Fruit fly (Drosophila melanogaster) whole organism, pupa: ENCODE measurements around the gene Tim17b1.
A peak's percentile ranks its signal among the peaks of the same experiment; 100 is the strongest.

Experiments used
- CG10348 ChIP-seq: fragments of 200-800 bp; sonication (Bioruptor generic); IDR thresholded peaks from 2 replicates; pipeline ENCODE4 v1.3.6; 2022; ENCODE audit warnings: missing biosample characterization, missing genetic modification characterization
- CG12605 ChIP-seq: fragments of 200-800 bp; sonication (Bioruptor generic); IDR thresholded peaks from 2 replicates; pipeline ENCODE4 v1.3.6; 2022; ENCODE audit warnings: missing biosample characterization, missing genetic modification characterization
- CG13204 ChIP-seq: fragments of 200-800 bp; sonication (Bioruptor generic); optimal IDR thresholded peaks from 2 replicates; lab custom pipeline; 2018; ENCODE audit warnings: missing biosample characterization, mild to moderate bottlenecking, missing genetic modification characterization, moderate library complexity
- CG14655 ChIP-seq: fragments of 200-800 bp; sonication (Bioruptor generic); optimal IDR thresholded peaks from 3 replicates; lab custom pipeline; 2017; ENCODE audit warnings: mild to moderate bottlenecking, missing biosample characterization, missing genetic modification reagents, missing genetic modification characterization
- CG15710 ChIP-seq: fragments of 200-800 bp; sonication (Bioruptor generic); optimal IDR thresholded peaks from 2 replicates; lab custom pipeline; 2018; ENCODE audit warnings: missing biosample characterization, mild to moderate bottlenecking, missing genetic modification characterization, moderate library complexity
- CG17806 ChIP-seq: fragments of 200-800 bp; sonication (Bioruptor generic); optimal IDR thresholded peaks from 2 replicates; lab custom pipeline; 2018; ENCODE audit warnings: missing biosample characterization, mild to moderate bottlenecking, missing genetic modification characterization, moderate library complexity
- CG32121 ChIP-seq: fragments of 200-800 bp; sonication (Bioruptor generic); IDR thresholded peaks from 2 replicates; pipeline ENCODE4 v1.3.6; 2022; ENCODE audit warnings: missing biosample characterization, missing genetic modification characterization
- CG34367 ChIP-seq: fragments of 200-800 bp; sonication (Bioruptor generic); optimal IDR thresholded peaks from 2 replicates; lab custom pipeline; 2018; ENCODE audit warnings: missing biosample characterization, mild to moderate bottlenecking, missing genetic modification characterization
- CG4496 ChIP-seq: fragments of 200-800 bp; sonication (Bioruptor generic); IDR thresholded peaks from 3 replicates; pipeline ENCODE4 v1.3.6; 2022; ENCODE audit warnings: missing biosample characterization, missing genetic modification characterization
- CG8159 ChIP-seq: fragments of 200-800 bp; sonication (Bioruptor generic); optimal IDR thresholded peaks from 3 replicates; lab custom pipeline; 2018; ENCODE audit warnings: missing biosample characterization, mild to moderate bottlenecking, missing genetic modification characterization, moderate library complexity
- CG8301 ChIP-seq: fragments of 200-800 bp; sonication (Bioruptor generic); optimal IDR thresholded peaks from 2 replicates; lab custom pipeline; 2018; ENCODE audit warnings: missing biosample characterization, mild to moderate bottlenecking, missing genetic modification characterization
- CG9948 ChIP-seq: fragments of 200-800 bp; sonication (Bioruptor generic); optimal IDR thresholded peaks from 2 replicates; lab custom pipeline; 2018; ENCODE audit warnings: missing biosample characterization, mild to moderate bottlenecking, missing genetic modification characterization, moderate library complexity
- D1 ChIP-seq: fragments of 200-800 bp; sonication (Bioruptor generic); optimal IDR thresholded peaks from 2 replicates; lab custom pipeline; 2018; ENCODE audit warnings: missing biosample characterization, mild to moderate bottlenecking, missing genetic modification characterization, moderate library complexity
- EcR ChIP-seq: fragments of 200-800 bp; sonication (Bioruptor generic); optimal IDR thresholded peaks from 3 replicates; lab custom pipeline; 2019; ENCODE audit warnings: missing biosample characterization, missing genetic modification characterization, mild to moderate bottlenecking, moderate library complexity, missing genetic modification reagents
- Ets98B ChIP-seq: fragments of 200-800 bp; sonication (Bioruptor generic); IDR thresholded peaks from 2 replicates; pipeline ENCODE4 v1.3.6; 2022; ENCODE audit warnings: missing biosample characterization, missing genetic modification characterization
- Pif1A ChIP-seq: fragments of 200-800 bp; sonication (Bioruptor generic); optimal IDR thresholded peaks from 3 replicates; lab custom pipeline; 2016; ENCODE audit warnings: missing biosample characterization, missing genetic modification characterization
- Pif1B ChIP-seq: fragments of 200-800 bp; sonication (Bioruptor generic); optimal IDR thresholded peaks from 3 replicates; lab custom pipeline; 2016; ENCODE audit warnings: missing biosample characterization, missing genetic modification characterization
- Snoo ChIP-seq: fragments of 200-800 bp; sonication (Bioruptor generic); optimal IDR thresholded peaks from 3 replicates; lab custom pipeline; 2017; ENCODE audit warnings: missing biosample characterization, mild to moderate bottlenecking, missing genetic modification characterization, inconsistent platforms
- fd96Ca ChIP-seq: fragments of 200-800 bp; sonication (Bioruptor generic); IDR thresholded peaks from 3 replicates; pipeline ENCODE4 v1.3.6; 2022; ENCODE audit warnings: missing biosample characterization, missing genetic modification characterization
- gl ChIP-seq: fragments of 200-800 bp; sonication (Bioruptor generic); optimal IDR thresholded peaks from 2 replicates; lab custom pipeline; 2018; ENCODE audit warnings: missing biosample characterization, mild to moderate bottlenecking, missing genetic modification characterization
- rn ChIP-seq: fragments of 200-800 bp; sonication (Bioruptor generic); IDR thresholded peaks from 2 replicates; pipeline ENCODE4 v1.3.6; 2022; ENCODE audit warnings: missing biosample characterization, missing genetic modification characterization

The Tim17b1 gene

DNA sequence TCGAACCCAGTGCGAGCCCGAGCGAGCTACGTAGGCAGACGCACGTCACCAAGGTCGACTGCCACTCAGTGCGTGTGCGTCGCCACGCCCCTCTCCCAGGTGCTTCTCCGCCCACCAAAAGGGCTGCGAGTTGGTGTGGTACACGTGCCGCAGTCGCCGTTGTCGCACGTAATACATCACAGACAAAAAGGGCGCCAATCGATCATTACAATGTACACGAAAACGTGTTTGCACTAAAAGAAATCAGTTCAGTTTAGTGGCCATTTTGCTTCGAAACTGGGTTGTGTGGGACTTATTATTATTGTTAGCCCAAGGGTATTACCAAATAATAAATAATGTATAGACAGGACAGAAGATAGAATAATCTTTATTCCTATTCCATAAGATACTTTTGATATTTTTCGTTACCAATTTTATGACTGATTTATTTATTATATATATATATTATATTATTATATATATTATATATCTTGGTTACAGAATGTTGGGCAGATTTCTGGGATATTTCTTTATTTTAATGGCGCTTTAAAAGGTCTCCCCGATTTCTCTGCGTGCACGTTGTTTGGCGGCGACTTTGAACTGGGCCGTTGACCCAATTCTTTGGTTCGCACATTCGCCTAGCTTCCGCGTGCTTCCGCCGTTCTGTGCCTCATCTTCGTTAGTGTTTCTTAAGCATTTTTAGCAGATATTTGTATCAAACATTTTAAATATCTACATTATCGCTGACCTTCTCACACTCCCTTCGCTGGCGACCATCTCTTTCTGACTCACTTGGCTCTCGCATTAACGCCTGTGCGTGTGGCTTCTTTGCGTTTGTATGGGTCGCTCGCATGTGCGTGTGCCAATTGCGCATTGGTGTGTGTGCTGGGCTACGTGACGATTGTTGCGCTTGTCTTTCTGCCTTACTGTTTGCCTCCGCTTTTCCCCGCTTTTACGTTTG is 36.4 kb upstream of the Tim17b1 start:
- TF ChIP-seq CG17806 (peak; percentile 62), Pif1A (GFP tag; lab: Kevin White, UChicago) (peak; percentile 56), CG8159 (tag; lab: Kevin White, UChicago) (peak; percentile 81), CG9948 (tag; lab: Kevin White, UChicago) (peak; percentile 77), CG12605 (GFP tag; lab: Robert Waterston, UW) (no peak), EcR (GFP tag; lab: Kevin White, UChicago) (peak; percentile 94), Pif1B (peak; percentile 61), rn (GFP tag; lab: Robert Waterston, UW) (no peak), Ets98B (GFP tag; lab: Robert Waterston, UW) (no peak), CG4496 (GFP tag; lab: Robert Waterston, UW) (0 out of 3 replicates have a peak, but pooled peaks have one; percentile 12), CG13204 (GFP tag; lab: Kevin White, UChicago) (peak; percentile 44), CG10348 (GFP tag; lab: Robert Waterston, UW) (no peak), CG15710 (tag; lab: Kevin White, UChicago) (peak; percentile 77), CG14655 (GFP tag; lab: Kevin White, UChicago) (peak; percentile 65), CG34367 (peak; percentile 37), CG8301 (tag; lab: Kevin White, UChicago) (peak; percentile 28), Snoo (tag; lab: Kevin White, UChicago) (peak; percentile 36), D1 (peak; percentile 49), gl (tag; lab: Kevin White, UChicago) (no peak), CG32121 (GFP tag; lab: Robert Waterston, UW) (0 out of 2 replicates have a peak, but pooled peaks have one; percentile 57), fd96Ca (0 out of 3 replicates have a peak, but pooled peaks have one; percentile 44)

DNA sequence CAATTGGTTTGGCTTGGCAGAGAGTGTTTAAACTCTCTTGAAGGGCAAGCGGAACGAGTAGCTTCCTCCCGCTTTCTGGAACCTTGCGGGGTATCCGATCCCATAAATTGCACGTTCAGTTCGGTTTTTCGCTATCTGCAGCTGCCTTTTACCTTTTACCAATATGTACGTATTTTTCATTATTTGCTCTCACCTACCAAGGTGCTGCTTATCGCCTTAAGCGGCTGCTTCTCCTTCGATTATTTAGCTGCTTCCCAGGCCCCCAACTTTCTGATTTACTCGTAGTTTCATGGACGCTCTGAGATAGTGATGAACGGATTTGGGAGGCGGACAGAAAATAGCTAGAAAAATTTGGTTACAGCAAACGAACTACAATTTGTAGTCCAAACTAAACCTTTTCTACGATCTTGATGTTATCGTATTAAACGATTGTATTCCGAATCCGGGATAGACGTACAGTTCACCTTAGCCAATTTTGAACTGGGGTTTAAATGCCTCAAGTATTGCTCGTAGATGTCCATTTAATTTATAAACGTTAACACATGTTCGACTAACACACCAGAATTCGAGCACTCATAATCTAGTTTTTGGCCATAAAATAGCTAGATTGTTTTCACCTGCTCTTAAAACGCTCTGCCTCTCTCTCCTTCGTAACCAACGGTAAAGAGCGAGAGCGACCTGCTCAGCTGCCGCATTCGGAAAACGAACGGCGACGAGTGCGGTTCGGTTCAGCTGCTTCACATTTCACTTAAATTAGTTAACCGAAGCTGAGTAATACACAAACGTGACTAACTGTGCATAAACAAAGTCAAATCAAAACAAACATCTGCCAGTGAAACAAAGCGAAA is 35.5 kb upstream of the Tim17b1 start:
- TF ChIP-seq CG10348 (GFP tag; lab: Robert Waterston, UW) (no peak), D1 (no peak), CG15710 (tag; lab: Kevin White, UChicago) (peak; percentile 53), CG4496 (GFP tag; lab: Robert Waterston, UW) (peak; percentile 44; the same call in 1 of the 3 replicates), CG8159 (tag; lab: Kevin White, UChicago) (peak; percentile 70), CG8301 (tag; lab: Kevin White, UChicago) (peak; percentile 53), Ets98B (GFP tag; lab: Robert Waterston, UW) (no peak; the same call in 1 of the 2 replicates), CG9948 (tag; lab: Kevin White, UChicago) (peak; percentile 44), CG14655 (GFP tag; lab: Kevin White, UChicago) (peak; percentile 64), CG34367 (peak; percentile 50), fd96Ca (no peak), EcR (GFP tag; lab: Kevin White, UChicago) (no peak), CG17806 (peak; percentile 33), CG12605 (GFP tag; lab: Robert Waterston, UW) (peak; percentile 26; the same call in 1 of the 2 replicates), Pif1B (peak; percentile 52), Snoo (tag; lab: Kevin White, UChicago) (peak; percentile 54), Pif1A (GFP tag; lab: Kevin White, UChicago) (peak; percentile 29), CG13204 (GFP tag; lab: Kevin White, UChicago) (no peak), rn (GFP tag; lab: Robert Waterston, UW) (no peak), CG32121 (GFP tag; lab: Robert Waterston, UW) (no peak), gl (tag; lab: Kevin White, UChicago) (peak; percentile 38)

DNA sequence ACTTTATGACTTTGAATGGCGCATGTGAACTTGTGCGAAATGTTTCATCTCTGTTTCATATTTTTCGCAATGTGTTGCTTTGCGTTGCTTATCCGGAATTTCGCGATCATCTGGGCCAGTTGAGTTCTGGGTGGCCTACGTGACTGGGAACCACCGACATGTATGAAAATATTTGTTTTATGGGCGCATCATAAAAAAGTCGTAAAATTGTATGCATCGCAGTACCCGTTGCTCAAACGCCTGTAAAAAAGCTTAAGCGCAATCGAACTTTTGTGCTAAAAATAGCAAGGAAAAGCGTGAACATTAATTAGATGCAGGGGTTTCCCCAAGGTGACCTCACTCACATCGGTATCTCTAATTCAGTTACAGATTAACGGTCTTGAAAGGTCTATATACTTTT is 33.7 kb upstream of the Tim17b1 start:
- no peak for TF ChIP-seq gl (tag; lab: Kevin White, UChicago)
- no peak for TF ChIP-seq Ets98B (GFP tag; lab: Robert Waterston, UW)
- no peak for TF ChIP-seq CG17806
- no peak for TF ChIP-seq CG14655 (GFP tag; lab: Kevin White, UChicago)
- no peak for TF ChIP-seq CG8301 (tag; lab: Kevin White, UChicago)
- no peak for TF ChIP-seq CG34367
- no peak for TF ChIP-seq CG9948 (tag; lab: Kevin White, UChicago)
- no peak for TF ChIP-seq CG12605 (GFP tag; lab: Robert Waterston, UW)
- TF ChIP-seq CG32121 (GFP tag; lab: Robert Waterston, UW), result no peak
- no peak for TF ChIP-seq CG10348 (GFP tag; lab: Robert Waterston, UW)
- TF ChIP-seq CG8159 (tag; lab: Kevin White, UChicago), result no peak
- TF ChIP-seq EcR (GFP tag; lab: Kevin White, UChicago), result no peak
- TF ChIP-seq Snoo (tag; lab: Kevin White, UChicago), result no peak
- TF ChIP-seq CG13204 (GFP tag; lab: Kevin White, UChicago), result no peak
- no peak for TF ChIP-seq Pif1B
- no peak for TF ChIP-seq Pif1A (GFP tag; lab: Kevin White, UChicago)
- no peak for TF ChIP-seq D1
- TF ChIP-seq CG4496 (GFP tag; lab: Robert Waterston, UW), result no peak
- no peak for TF ChIP-seq rn (GFP tag; lab: Robert Waterston, UW)
- no peak for TF ChIP-seq fd96Ca
- TF ChIP-seq, all 21 proteins: peak for 0

DNA sequence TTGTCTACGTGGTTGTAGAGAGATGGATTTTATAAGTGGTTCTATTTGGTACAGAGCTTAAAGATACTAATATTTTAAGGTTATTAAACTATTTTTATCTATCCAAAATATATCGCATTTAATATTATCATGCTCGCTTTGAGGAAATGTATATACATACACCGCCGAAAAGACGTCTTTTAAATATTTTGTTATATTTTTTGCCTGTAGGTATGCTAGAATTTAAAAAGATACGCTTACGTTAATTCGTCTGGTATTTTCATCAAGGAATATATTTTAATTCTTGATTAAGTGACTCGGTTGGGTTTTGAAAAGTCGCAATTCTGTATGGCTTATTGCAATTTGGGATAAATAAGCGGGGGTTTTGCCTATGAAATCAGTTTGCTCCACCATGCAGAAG is 31.4 kb upstream of the Tim17b1 start:
- TF ChIP-seq CG13204 (GFP tag; lab: Kevin White, UChicago), result no peak
- no peak for TF ChIP-seq CG15710 (tag; lab: Kevin White, UChicago)
- no peak for TF ChIP-seq CG8301 (tag; lab: Kevin White, UChicago)
- TF ChIP-seq CG17806, result no peak
- no peak for TF ChIP-seq Pif1B
- no peak for TF ChIP-seq gl (tag; lab: Kevin White, UChicago)
- no peak for TF ChIP-seq CG8159 (tag; lab: Kevin White, UChicago)
- no peak for TF ChIP-seq Ets98B (GFP tag; lab: Robert Waterston, UW)
- no peak for TF ChIP-seq D1
- TF ChIP-seq fd96Ca, result no peak
- TF ChIP-seq CG34367, result no peak
- no peak for TF ChIP-seq CG14655 (GFP tag; lab: Kevin White, UChicago)
- TF ChIP-seq CG32121 (GFP tag; lab: Robert Waterston, UW), result no peak
- TF ChIP-seq EcR (GFP tag; lab: Kevin White, UChicago), result no peak
- no peak for TF ChIP-seq CG12605 (GFP tag; lab: Robert Waterston, UW)
- no peak for TF ChIP-seq CG10348 (GFP tag; lab: Robert Waterston, UW)
- no peak for TF ChIP-seq CG9948 (tag; lab: Kevin White, UChicago)
